Worm (Caenorhabditis elegans) whole organism, L2 larva: ENCODE results near the gene F01G4.4.

Experiments used
- C34F6.9 ChIP-seq: fragments of 150-350 bp; optimal IDR thresholded peaks from 2 replicates; lab custom pipeline; 2014; ENCODE audit warnings: missing biosample characterization, missing genetic modification characterization
- F13H6.1 ChIP-seq: sonication (generic microtip); optimal IDR thresholded peaks from 2 replicates; lab custom pipeline; 2016; ENCODE audit warnings: missing genetic modification characterization, missing compliant biosample characterization
- Y55F3AM.14 ChIP-seq: fragments of 200-800 bp; sonication (Bioruptor generic); optimal IDR thresholded peaks from 2 replicates; lab custom pipeline; 2018; ENCODE audit warnings: mild to moderate bottlenecking, missing genetic modification characterization, missing compliant biosample characterization
- ZK546.5 ChIP-seq: sonication (generic microtip); optimal IDR thresholded peaks from 2 replicates; lab custom pipeline; 2017; ENCODE audit warnings: missing biosample characterization, missing genetic modification characterization
- alr-1 ChIP-seq: fragments of 150-350 bp; optimal IDR thresholded peaks from 2 replicates; lab custom pipeline; 2014; ENCODE audit warnings: missing biosample characterization, missing genetic modification characterization
- aly-2 ChIP-seq: fragments of 150-350 bp; optimal IDR thresholded peaks from 2 replicates; lab custom pipeline; 2014; ENCODE audit warnings: missing biosample characterization, missing genetic modification characterization
- ama-1 ChIP-seq: fragments of 150-350 bp; optimal IDR thresholded peaks from 2 replicates; lab custom pipeline; 2018; ENCODE audit warnings: inconsistent platforms
- blmp-1 ChIP-seq: sonication (generic microtip); optimal IDR thresholded peaks from 2 replicates; lab custom pipeline; 2017; ENCODE audit warnings: missing genetic modification characterization, mild to moderate bottlenecking, missing compliant biosample characterization, antibody characterized with exemption, moderate library complexity; ENCODE audit not compliant: insufficient read depth
- ceh-82 ChIP-seq: fragments of 150-350 bp; optimal IDR thresholded peaks from 2 replicates; lab custom pipeline; 2014; ENCODE audit warnings: missing biosample characterization, missing genetic modification characterization
- crh-2 ChIP-seq: sonication (generic microtip); optimal IDR thresholded peaks from 2 replicates; lab custom pipeline; 2017; ENCODE audit warnings: missing biosample characterization, missing genetic modification characterization
- dmd-4 ChIP-seq: sonication (generic microtip); optimal IDR thresholded peaks from 2 replicates; lab custom pipeline; 2017; ENCODE audit warnings: missing biosample characterization, missing genetic modification characterization
- egl-27 ChIP-seq: sonication (generic microtip); optimal IDR thresholded peaks from 3 replicates; lab custom pipeline; 2017; ENCODE audit warnings: missing biosample characterization, missing genetic modification reagents, missing genetic modification characterization
- elt-3 ChIP-seq: sonication (generic microtip); optimal IDR thresholded peaks from 2 replicates; lab custom pipeline; 2017; ENCODE audit warnings: missing biosample characterization, missing genetic modification characterization
- fos-1 ChIP-seq: fragments of 150-350 bp; optimal IDR thresholded peaks from 2 replicates; lab custom pipeline; 2014; ENCODE audit warnings: missing biosample characterization, missing genetic modification characterization
- gmeb-1 ChIP-seq: fragments of 150-350 bp; optimal IDR thresholded peaks from 2 replicates; lab custom pipeline; 2014; ENCODE audit warnings: missing biosample characterization, missing genetic modification characterization
- lin-11 ChIP-seq: fragments of 150-350 bp; sonication (generic microtip); optimal IDR thresholded peaks from 2 replicates; lab custom pipeline; 2014; ENCODE audit warnings: missing biosample characterization, missing genetic modification characterization, inconsistent platforms, mixed read lengths
- lin-13 ChIP-seq: fragments of 150-350 bp; optimal IDR thresholded peaks from 2 replicates; lab custom pipeline; 2014; ENCODE audit warnings: missing biosample characterization, missing genetic modification reagents, missing genetic modification characterization
- lin-39 ChIP-seq: fragments of 150-350 bp; optimal IDR thresholded peaks from 2 replicates; lab custom pipeline; 2014; ENCODE audit warnings: missing biosample characterization, missing genetic modification reagents, missing genetic modification characterization
- lsy-2 ChIP-seq, 2 experiments: fragments of 150-350 bp in 1 of 2; sonication (generic microtip) in 1 of 2; optimal IDR thresholded peaks; 2 replicates each; lab custom pipeline; 2014 to 2017; ENCODE audit warnings: missing biosample characterization in 2 of 2, missing genetic modification characterization in 2 of 2
- mab-5 ChIP-seq: fragments of 150-350 bp; optimal IDR thresholded peaks from 2 replicates; lab custom pipeline; 2014; ENCODE audit warnings: missing biosample characterization, missing genetic modification characterization
- mbf-1 ChIP-seq: sonication (generic microtip); optimal IDR thresholded peaks from 2 replicates; lab custom pipeline; 2017; ENCODE audit warnings: missing biosample characterization, missing genetic modification characterization
- mdl-1 ChIP-seq, 2 experiments: fragments of 150-350 bp in 1 of 2; sonication (generic microtip) in 1 of 2; optimal IDR thresholded peaks; 2 replicates each; lab custom pipeline; 2017; ENCODE audit warnings: missing biosample characterization in 2 of 2, missing genetic modification characterization in 2 of 2
- nhr-10 ChIP-seq: sonication (generic microtip); optimal IDR thresholded peaks from 2 replicates; lab custom pipeline; 2017; ENCODE audit warnings: missing biosample characterization, missing genetic modification characterization
- nhr-11 ChIP-seq: fragments of 150-350 bp; optimal IDR thresholded peaks from 2 replicates; lab custom pipeline; 2014; ENCODE audit warnings: missing biosample characterization, missing genetic modification characterization
- nhr-12 ChIP-seq: fragments of 150-350 bp; optimal IDR thresholded peaks from 2 replicates; lab custom pipeline; 2014; ENCODE audit warnings: missing biosample characterization, missing genetic modification characterization
- nhr-129 ChIP-seq: fragments of 150-350 bp; optimal IDR thresholded peaks from 2 replicates; lab custom pipeline; 2014; ENCODE audit warnings: missing biosample characterization, missing genetic modification characterization
- nhr-237 ChIP-seq: fragments of 150-350 bp; optimal IDR thresholded peaks from 2 replicates; lab custom pipeline; 2014; ENCODE audit warnings: missing biosample characterization, missing genetic modification characterization
- nhr-25 ChIP-seq: fragments of 150-350 bp; sonication (generic microtip); optimal IDR thresholded peaks from 3 replicates; lab custom pipeline; 2014; ENCODE audit warnings: missing biosample characterization, missing genetic modification characterization
- nhr-6 ChIP-seq: fragments of 150-350 bp; optimal IDR thresholded peaks from 2 replicates; lab custom pipeline; 2014; ENCODE audit warnings: missing biosample characterization, missing genetic modification characterization
- nhr-77 ChIP-seq: fragments of 150-350 bp; optimal IDR thresholded peaks from 2 replicates; lab custom pipeline; 2014; ENCODE audit warnings: missing biosample characterization, missing genetic modification characterization
- peb-1 ChIP-seq: fragments of 150-350 bp; optimal IDR thresholded peaks from 2 replicates; lab custom pipeline; 2014; ENCODE audit warnings: missing biosample characterization, missing genetic modification characterization
- sem-4 ChIP-seq: fragments of 150-350 bp; optimal IDR thresholded peaks from 2 replicates; lab custom pipeline; 2014; ENCODE audit warnings: missing biosample characterization, missing genetic modification reagents, missing genetic modification characterization
- skn-1 ChIP-seq: sonication (generic microtip); optimal IDR thresholded peaks from 2 replicates; lab custom pipeline; 2017; ENCODE audit warnings: missing biosample characterization, missing genetic modification characterization
- sma-3 ChIP-seq: sonication (generic microtip); optimal IDR thresholded peaks from 2 replicates; lab custom pipeline; 2016; ENCODE audit warnings: missing genetic modification reagents, missing genetic modification characterization, missing compliant biosample characterization
- sma-9 ChIP-seq, 2 experiments: fragments of 150-350 bp in 1 of 2; sonication (generic microtip) in 1 of 2; optimal IDR thresholded peaks; 2 replicates each; lab custom pipeline; 2014 to 2016; ENCODE audit warnings: missing genetic modification characterization in 2 of 2, mild to moderate bottlenecking in 1 of 2, missing biosample characterization in 1 of 2, missing compliant biosample characterization in 1 of 2, missing genetic modification reagents in 1 of 2, moderate library complexity in 1 of 2
- unc-39 ChIP-seq: fragments of 150-350 bp; optimal IDR thresholded peaks from 2 replicates; lab custom pipeline; 2014; ENCODE audit warnings: missing biosample characterization, missing genetic modification characterization
- unc-55 ChIP-seq: fragments of 150-350 bp; sonication (generic microtip); optimal IDR thresholded peaks from 3 replicates; lab custom pipeline; 2014; ENCODE audit warnings: missing biosample characterization, missing genetic modification reagents, missing genetic modification characterization
- unc-62 ChIP-seq: fragments of 150-350 bp; optimal IDR thresholded peaks from 2 replicates; lab custom pipeline; 2014; ENCODE audit warnings: missing biosample characterization, missing genetic modification reagents, missing genetic modification characterization
- zag-1 ChIP-seq: fragments of 150-350 bp; optimal IDR thresholded peaks from 2 replicates; lab custom pipeline; 2014; ENCODE audit warnings: missing biosample characterization, missing genetic modification characterization
- ztf-11 ChIP-seq: sonication (generic microtip); optimal IDR thresholded peaks from 2 replicates; lab custom pipeline; 2017; ENCODE audit warnings: missing biosample characterization, missing genetic modification characterization
- ztf-4 ChIP-seq: fragments of 150-350 bp; optimal IDR thresholded peaks from 2 replicates; lab custom pipeline; 2014; ENCODE audit warnings: missing biosample characterization, missing genetic modification characterization

F01G4.4 gene

ce11 chrIV:11097795-11098194 is 45.4 kb upstream of the F01G4.4 start, which contains the start of gene M7.12:
M7.12 (minus strand) TSS chrIV:11097982.
- TF ChIP-seq ztf-4, result no peak
- no peak for TF ChIP-seq gmeb-1 (tag; lab: Kevin White, UChicago)
- TF ChIP-seq lin-13 (GFP tag; lab: Kevin White, UChicago), result no peak
- TF ChIP-seq peb-1 (tag; lab: Kevin White, UChicago), result no peak
- TF ChIP-seq nhr-237 (tag; lab: Kevin White, UChicago), result no peak
- TF ChIP-seq elt-3, result no peak
- no peak for TF ChIP-seq ama-1 (lab: Kevin White, UChicago)
- no peak for TF ChIP-seq fos-1 (tag; lab: Kevin White, UChicago)
- no peak for TF ChIP-seq mdl-1 (tag; optimal IDR thresholded peaks at IDR 0.05; lab: Kevin White, UChicago)
- TF ChIP-seq sma-9 (GFP tag; optimal IDR thresholded peaks at IDR 0.05; lab: Kevin White, UChicago), result peak; percentile 28
- TF ChIP-seq sma-9 (tag; optimal IDR thresholded peaks at IDR 0.05; lab: Kevin White, UChicago), result no peak
- no peak for TF ChIP-seq crh-2 (tag; lab: Kevin White, UChicago)
- no peak for TF ChIP-seq mbf-1 (tag; lab: Kevin White, UChicago)
- TF ChIP-seq unc-55, result no peak
- no peak for TF ChIP-seq ZK546.5 (tag; lab: Kevin White, UChicago)
- no peak for TF ChIP-seq egl-27
- TF ChIP-seq lsy-2 (tag; optimal IDR thresholded peaks at IDR 0.05; lab: Kevin White, UChicago), result peak in 1 of 2 experiments; percentile 23
- no peak for TF ChIP-seq skn-1 (tag; lab: Kevin White, UChicago)
- no peak for TF ChIP-seq C34F6.9 (tag; lab: Kevin White, UChicago)
- TF ChIP-seq zag-1 (tag; lab: Kevin White, UChicago), result peak; percentile 10
- no peak for TF ChIP-seq unc-39 (tag; lab: Kevin White, UChicago)
- no peak for TF ChIP-seq F13H6.1 (tag; lab: Kevin White, UChicago)
- TF ChIP-seq nhr-12 (tag; lab: Kevin White, UChicago), result no peak
- no peak for TF ChIP-seq Y55F3AM.14 (GFP tag; lab: Kevin White, UChicago)
- no peak for TF ChIP-seq lin-39
- TF ChIP-seq aly-2 (tag; lab: Kevin White, UChicago), result no peak
- peak; percentile 17 for TF ChIP-seq nhr-129
- no peak for TF ChIP-seq nhr-6 (tag; lab: Kevin White, UChicago)
- TF ChIP-seq nhr-10, result no peak
- no peak for TF ChIP-seq ztf-11 (tag; lab: Kevin White, UChicago)
- no peak for TF ChIP-seq lin-11 (tag; lab: Kevin White, UChicago)
- TF ChIP-seq sem-4 (tag; lab: Kevin White, UChicago), result no peak
- no peak for TF ChIP-seq ceh-82 (tag; lab: Kevin White, UChicago)

- TF ChIP-seq fos-1 (tag; lab: Kevin White, UChicago) (no peak), unc-62 (GFP tag; lab: Kevin White, UChicago) (no peak), nhr-6 (tag; lab: Kevin White, UChicago) (no peak), nhr-25 (tag; lab: Kevin White, UChicago) (no peak), sma-3 (no peak), gmeb-1 (tag; lab: Kevin White, UChicago) (no peak), nhr-77 (tag; lab: Kevin White, UChicago) (no peak), lin-39 (no peak), sma-9 (GFP tag; optimal IDR thresholded peaks at IDR 0.05; lab: Kevin White, UChicago) (no peak), sma-9 (tag; optimal IDR thresholded peaks at IDR 0.05; lab: Kevin White, UChicago) (no peak), C34F6.9 (tag; lab: Kevin White, UChicago) (no peak), mab-5 (tag; lab: Kevin White, UChicago) (no peak), dmd-4 (tag; lab: Kevin White, UChicago) (no peak), alr-1 (tag; lab: Kevin White, UChicago) (no peak), ztf-4 (no peak), ZK546.5 (tag; lab: Kevin White, UChicago) (no peak), blmp-1 (tag; lab: Kevin White, UChicago) (no peak), nhr-10 (no peak), nhr-11 (tag; lab: Kevin White, UChicago) (no peak), nhr-237 (tag; lab: Kevin White, UChicago) (no peak)
These were observed 42.9 kb upstream of the F01G4.4 start, which contains the start of gene str-3 for ce11 chrIV:11100271-11100670. str-3 (minus strand) TSS chrIV:11100371.
